Worm (Caenorhabditis elegans): ENCODE measurements around the gene C45G9.5.

The C45G9.5 gene

ce11 chrIII:5008730-5009129 lies 39.2 kb upstream of the C45G9.5 start, which contains the start of gene R144.11:
R144.11 (minus strand) TSS chrIII:5008830.
- TF ChIP-seq lsy-2 (tag; optimal IDR thresholded peaks at IDR 0.05) = no peak
- TF ChIP-seq aly-2 (tag; optimal IDR thresholded peaks at IDR 0.05) = peak; percentile 2
- no peak for TF ChIP-seq F13H6.1 (tag; optimal IDR thresholded peaks at IDR 0.05)

ce11 chrIII:5010723-5011122 lies 37.2 kb upstream of the C45G9.5 start:
- no peak for TF ChIP-seq nhr-25 (tag; optimal IDR thresholded peaks at IDR 0.05)
- TF ChIP-seq nhr-21 (tag; optimal IDR thresholded peaks at IDR 0.05) = no peak
- TF ChIP-seq aly-2 (tag; optimal IDR thresholded peaks at IDR 0.05) = no peak
- TF ChIP-seq skn-1 (tag; optimal IDR thresholded peaks at IDR 0.05) = no peak
- no peak for TF ChIP-seq ama-1 (optimal IDR thresholded peaks at IDR 0.05)
- TF ChIP-seq nhr-237 (tag; optimal IDR thresholded peaks at IDR 0.05) = no peak
- no peak for TF ChIP-seq peb-1 (tag; optimal IDR thresholded peaks at IDR 0.05)
- TF ChIP-seq zag-1 (tag; optimal IDR thresholded peaks at IDR 0.05) = no peak

- TF ChIP-seq ztf-4 (tag; optimal IDR thresholded peaks at IDR 0.05) (no peak), unc-55 (GFP tag; optimal IDR thresholded peaks at IDR 0.05) (no peak), gmeb-1 (tag; optimal IDR thresholded peaks at IDR 0.05) (no peak)
Measured at ce11 chrIII:5012460-5012859, 35.5 kb upstream of the C45G9.5 start.

- TF ChIP-seq dmd-4 (tag; optimal IDR thresholded peaks at IDR 0.05) (no peak), sem-4 (tag; optimal IDR thresholded peaks at IDR 0.05) (peak; percentile 89), lin-13 (GFP tag; optimal IDR thresholded peaks at IDR 0.05) (peak; percentile 86), unc-55 (GFP tag; optimal IDR thresholded peaks at IDR 0.05) (peak; percentile 91), nhr-10 (tag; optimal IDR thresholded peaks at IDR 0.05) (peak; percentile 65), alr-1 (tag; optimal IDR thresholded peaks at IDR 0.05) (peak; percentile 88), Y55F3AM.14 (GFP tag; optimal IDR thresholded peaks at IDR 0.05) (peak; percentile 74), mab-5 (tag; optimal IDR thresholded peaks at IDR 0.05) (peak; percentile 76), zag-1 (tag; optimal IDR thresholded peaks at IDR 0.05) (peak; percentile 91), mdl-1 (tag; optimal IDR thresholded peaks at IDR 0.05) (peak; percentile 26 to 71), elt-1 (tag; optimal IDR thresholded peaks at IDR 0.05) (no peak), unc-39 (tag; optimal IDR thresholded peaks at IDR 0.05) (no peak), F13H6.1 (tag; optimal IDR thresholded peaks at IDR 0.05) (peak; percentile 94), lin-11 (tag; optimal IDR thresholded peaks at IDR 0.05) (peak; percentile 84), gmeb-1 (tag; optimal IDR thresholded peaks at IDR 0.05) (peak; percentile 68), ceh-16 (tag; optimal IDR thresholded peaks at IDR 0.05) (peak; percentile 80), elt-3 (tag; optimal IDR thresholded peaks at IDR 0.05) (no peak), egl-27 (tag; optimal IDR thresholded peaks at IDR 0.05) (peak; percentile 58), sma-9 (GFP tag; optimal IDR thresholded peaks at IDR 0.05) (peak; percentile 58), sma-9 (tag; optimal IDR thresholded peaks at IDR 0.05) (no peak), nhr-21 (tag; optimal IDR thresholded peaks at IDR 0.05) (peak; percentile 68), fos-1 (tag; optimal IDR thresholded peaks at IDR 0.05) (peak; percentile 91), sma-3 (GFP tag; optimal IDR thresholded peaks at IDR 0.05) (peak; percentile 71), C34F6.9 (tag; optimal IDR thresholded peaks at IDR 0.05) (peak; percentile 97), nhr-77 (tag; optimal IDR thresholded peaks at IDR 0.05) (no peak), lsy-2 (tag; optimal IDR thresholded peaks at IDR 0.05) (peak; percentile 69 to 90), ceh-82 (tag; optimal IDR thresholded peaks at IDR 0.05) (peak; percentile 70), mbf-1 (tag; optimal IDR thresholded peaks at IDR 0.05) (no peak), nhr-6 (tag; optimal IDR thresholded peaks at IDR 0.05) (peak; percentile 77), ztf-4 (tag; optimal IDR thresholded peaks at IDR 0.05) (peak; percentile 79), blmp-1 (tag; optimal IDR thresholded peaks at IDR 0.05; ENCODE audit: insufficient read depth) (peak; percentile 17), nhr-12 (tag; optimal IDR thresholded peaks at IDR 0.05) (no peak), snpc-4 (tag; optimal IDR thresholded peaks at IDR 0.05) (peak; percentile 45), nhr-25 (tag; optimal IDR thresholded peaks at IDR 0.05) (peak; percentile 82), crh-2 (tag; optimal IDR thresholded peaks at IDR 0.05) (peak; percentile 95), nhr-129 (tag; optimal IDR thresholded peaks at IDR 0.05) (peak; percentile 98)
Measured at ce11 chrIII:5013915-5014346, 34.0 kb upstream of the C45G9.5 start.

Data from whole organism, L2 larva.